Worm (Caenorhabditis elegans): Measurements from ENCODE around the gene alr-1.

DNA sequence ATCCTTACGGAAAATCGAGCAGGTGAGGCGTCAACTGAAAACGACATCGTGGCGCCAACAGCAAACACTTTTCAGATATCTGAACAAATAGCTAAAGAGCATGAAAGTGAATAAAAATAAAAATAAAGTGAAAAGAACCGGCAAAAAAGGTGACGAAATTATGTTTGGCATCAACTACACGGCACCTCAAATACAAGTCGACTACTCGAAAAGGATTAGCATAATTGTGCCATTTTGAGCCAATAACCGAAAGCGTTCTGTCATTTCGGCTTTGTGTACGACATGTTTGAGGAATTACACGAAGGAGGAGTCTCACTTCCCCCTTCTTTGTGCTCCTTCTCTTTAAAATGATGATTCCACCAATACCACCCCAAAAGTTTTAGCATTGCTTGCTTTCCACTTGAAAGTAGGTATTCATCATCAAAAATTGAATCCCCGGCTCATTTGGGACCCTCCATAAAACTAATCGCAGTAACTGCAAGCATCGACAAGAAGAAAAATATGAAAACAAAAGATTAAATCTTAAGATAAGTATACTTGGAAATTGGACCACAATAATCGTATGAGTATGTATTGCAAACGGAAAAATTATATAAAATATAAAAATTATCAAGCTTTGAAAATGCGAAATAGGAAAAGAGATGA is 9.5 kb upstream of the alr-1 start:
- TF ChIP-seq ceh-32 (tag; optimal IDR thresholded peaks at IDR 0.05; ENCODE audit: poor library complexity) (no peak), nhr-25 (tag; optimal IDR thresholded peaks at IDR 0.05; ENCODE audit: borderline replicate concordance, insufficient read depth) (no peak), pha-4 (GFP tag; IDR thresholded peaks at IDR 0.05) (no peak), pha-4 (tag; optimal IDR thresholded peaks at IDR 0.05) (no peak), ztf-7 (tag; optimal IDR thresholded peaks at IDR 0.05) (no peak), vab-7 (GFP tag; IDR thresholded peaks at IDR 0.05) (no peak), lir-3 (tag; optimal IDR thresholded peaks at IDR 0.05) (no peak), ztf-11 (tag; optimal IDR thresholded peaks at IDR 0.05) (no peak), nhr-237 (tag; optimal IDR thresholded peaks at IDR 0.05) (no peak), unc-130 (GFP tag; optimal IDR thresholded peaks at IDR 0.05) (no peak), zag-1 (tag; optimal IDR thresholded peaks at IDR 0.05) (no peak), set-16 (GFP tag; IDR thresholded peaks at IDR 0.05) (no peak)
